Fruit fly (Drosophila melanogaster) whole organism, prepupa: ENCODE data around the gene Or22c.

Source experiments
- Blimp-1 ChIP-seq: fragments of 200-800 bp; sonication (Bioruptor generic); optimal IDR thresholded peaks from 3 replicates; lab custom pipeline; 2017; ENCODE audit warnings: missing biosample characterization, missing genetic modification characterization, mild to moderate bottlenecking, moderate library complexity, missing genetic modification reagents
- CG10669 ChIP-seq: fragments of 200-800 bp; sonication (Bioruptor generic); optimal IDR thresholded peaks from 3 replicates; lab custom pipeline; 2018; ENCODE audit warnings: missing biosample characterization, mild to moderate bottlenecking, missing genetic modification characterization, moderate library complexity
- CG11902 ChIP-seq: fragments of 200-800 bp; sonication (Bioruptor generic); optimal IDR thresholded peaks from 3 replicates; lab custom pipeline; 2016; ENCODE audit warnings: missing biosample characterization, missing genetic modification characterization
- CG15336 ChIP-seq: fragments of 200-800 bp; sonication (Bioruptor generic); IDR thresholded peaks from 2 replicates; pipeline ENCODE4 v1.3.6; 2022; ENCODE audit warnings: missing biosample characterization, missing genetic modification characterization
- CG16779 ChIP-seq: fragments of 200-800 bp; sonication (Bioruptor generic); optimal IDR thresholded peaks from 3 replicates; lab custom pipeline; 2017; ENCODE audit warnings: missing biosample characterization, mild to moderate bottlenecking, missing genetic modification characterization
- CG34406 ChIP-seq: fragments of 200-800 bp; sonication (Bioruptor generic); optimal IDR thresholded peaks from 3 replicates; lab custom pipeline; 2016; ENCODE audit warnings: missing biosample characterization, missing genetic modification characterization
- CG4318 ChIP-seq: fragments of 200-800 bp; sonication (Bioruptor generic); optimal IDR thresholded peaks from 3 replicates; lab custom pipeline; 2017; ENCODE audit warnings: missing biosample characterization, mild to moderate bottlenecking, missing genetic modification characterization
- CG6163 ChIP-seq: fragments of 200-800 bp; sonication (Bioruptor generic); IDR thresholded peaks from 3 replicates; pipeline ENCODE4 v1.3.6; 2022; ENCODE audit warnings: missing biosample characterization, missing genetic modification characterization
- CG6276 ChIP-seq: fragments of 200-800 bp; sonication (Bioruptor generic); optimal IDR thresholded peaks from 2 replicates; lab custom pipeline; 2017; ENCODE audit warnings: missing biosample characterization, mild to moderate bottlenecking, missing genetic modification characterization
- CG6792 ChIP-seq: fragments of 200-800 bp; sonication (Bioruptor generic); optimal IDR thresholded peaks from 3 replicates; lab custom pipeline; 2016; ENCODE audit warnings: missing biosample characterization, missing genetic modification characterization
- CG6808 ChIP-seq: fragments of 200-800 bp; sonication (Bioruptor generic); optimal IDR thresholded peaks from 3 replicates; lab custom pipeline; 2017; ENCODE audit warnings: missing biosample characterization, missing genetic modification characterization, mild to moderate bottlenecking, moderate library complexity, missing genetic modification reagents
- CG6854 ChIP-seq: fragments of 200-800 bp; sonication (Bioruptor generic); optimal IDR thresholded peaks from 2 replicates; lab custom pipeline; 2017; ENCODE audit warnings: missing biosample characterization, mild to moderate bottlenecking, missing genetic modification characterization
- CG7368 ChIP-seq: fragments of 200-800 bp; sonication (Bioruptor generic); optimal IDR thresholded peaks from 3 replicates; lab custom pipeline; 2016; ENCODE audit warnings: missing biosample characterization, missing genetic modification characterization
- CG8119 ChIP-seq: fragments of 200-800 bp; sonication (Bioruptor generic); IDR thresholded peaks from 3 replicates; pipeline ENCODE4 v1.3.6; 2022; ENCODE audit warnings: missing biosample characterization, missing genetic modification characterization
- Eip75B ChIP-seq: fragments of 200-800 bp; sonication (Bioruptor generic); optimal IDR thresholded peaks from 3 replicates; lab custom pipeline; 2016; ENCODE audit warnings: missing biosample characterization, missing genetic modification characterization
- Eip78C ChIP-seq: fragments of 200-800 bp; sonication (Bioruptor generic); peaks from one replicate; lab custom pipeline; 2016; ENCODE audit warnings: missing biosample characterization, missing genetic modification characterization
- Eip93F ChIP-seq: fragments of 200-800 bp; sonication (Bioruptor generic); optimal IDR thresholded peaks from 2 replicates; lab custom pipeline; 2016; ENCODE audit warnings: missing biosample characterization, mild to moderate bottlenecking, missing genetic modification characterization
- Hr4 ChIP-seq: fragments of 200-800 bp; sonication (Bioruptor generic); optimal IDR thresholded peaks from 3 replicates; lab custom pipeline; 2016; ENCODE audit warnings: missing biosample characterization, missing genetic modification characterization
- Lpt ChIP-seq: fragments of 200-800 bp; sonication (Bioruptor generic); optimal IDR thresholded peaks from 3 replicates; lab custom pipeline; 2016; ENCODE audit warnings: missing biosample characterization, missing genetic modification characterization
- Met ChIP-seq: fragments of 200-800 bp; sonication (Bioruptor generic); optimal IDR thresholded peaks from 3 replicates; lab custom pipeline; 2016; ENCODE audit warnings: missing biosample characterization, missing genetic modification characterization
- Smox ChIP-seq: fragments of 200-800 bp; sonication (Bioruptor generic); optimal IDR thresholded peaks from 3 replicates; lab custom pipeline; 2016; ENCODE audit warnings: missing biosample characterization, missing genetic modification characterization
- Sox102F ChIP-seq: fragments of 200-800 bp; sonication (Bioruptor generic); optimal IDR thresholded peaks from 2 replicates; lab custom pipeline; 2016; ENCODE audit warnings: missing biosample characterization, mild to moderate bottlenecking, missing genetic modification characterization
- Sox14 ChIP-seq: fragments of 200-800 bp; sonication (Bioruptor generic); optimal IDR thresholded peaks from 3 replicates; lab custom pipeline; 2016; ENCODE audit warnings: missing biosample characterization, missing genetic modification characterization
- achi ChIP-seq: fragments of 200-800 bp; sonication (Bioruptor generic); optimal IDR thresholded peaks from 3 replicates; lab custom pipeline; 2016; ENCODE audit warnings: missing biosample characterization, missing genetic modification characterization
- dsx ChIP-seq: fragments of 200-800 bp; optimal IDR thresholded peaks from 3 replicates; lab custom pipeline; 2019; ENCODE audit warnings: missing biosample characterization, mild to moderate bottlenecking, missing genetic modification characterization, moderate library complexity; ENCODE audit not compliant: poor library complexity, severe bottlenecking
- eg ChIP-seq: fragments of 200-800 bp; sonication (Bioruptor generic); IDR thresholded peaks from 3 replicates; pipeline ENCODE4 v1.3.6; 2022; ENCODE audit warnings: missing biosample characterization, missing genetic modification characterization
- esn ChIP-seq: fragments of 200-800 bp; sonication (Bioruptor generic); optimal IDR thresholded peaks from 2 replicates; lab custom pipeline; 2016; ENCODE audit warnings: missing biosample characterization, mild to moderate bottlenecking, missing genetic modification characterization, moderate library complexity
- fd85E ChIP-seq: fragments of 200-800 bp; sonication (Bioruptor generic); optimal IDR thresholded peaks from 3 replicates; lab custom pipeline; 2016; ENCODE audit warnings: missing biosample characterization, missing genetic modification characterization
- fkh ChIP-seq: fragments of 200-800 bp; sonication (Bioruptor generic); optimal IDR thresholded peaks from 3 replicates; lab custom pipeline; 2017; ENCODE audit warnings: missing biosample characterization, mild to moderate bottlenecking, missing genetic modification characterization, moderate library complexity
- lz ChIP-seq: fragments of 200-800 bp; sonication (Bioruptor generic); optimal IDR thresholded peaks from 3 replicates; lab custom pipeline; 2016; ENCODE audit warnings: missing biosample characterization, missing genetic modification characterization
- net ChIP-seq: fragments of 200-800 bp; sonication (Bioruptor generic); optimal IDR thresholded peaks from 3 replicates; lab custom pipeline; 2016; ENCODE audit warnings: missing biosample characterization, missing genetic modification characterization
- salr ChIP-seq, 2 experiments: fragments of 200-800 bp; sonication (Bioruptor generic); optimal IDR thresholded peaks; 3 replicates each; lab custom pipeline; 2016 to 2018; ENCODE audit warnings: missing biosample characterization in 2 of 2, missing genetic modification characterization in 2 of 2, mild to moderate bottlenecking in 1 of 2
- spab ChIP-seq: fragments of 200-800 bp; sonication (Bioruptor generic); optimal IDR thresholded peaks from 2 replicates; lab custom pipeline; 2017; ENCODE audit warnings: missing biosample characterization, mild to moderate bottlenecking, missing genetic modification characterization, missing genetic modification reagents
- svp ChIP-seq: fragments of 200-800 bp; sonication (Bioruptor generic); peaks from one replicate; lab custom pipeline; 2016; ENCODE audit warnings: missing biosample characterization, missing genetic modification characterization
- topi ChIP-seq: fragments of 200-800 bp; sonication (Bioruptor generic); optimal IDR thresholded peaks from 3 replicates; lab custom pipeline; 2016; ENCODE audit warnings: missing biosample characterization, missing genetic modification characterization
- vri ChIP-seq: fragments of 200-800 bp; sonication (Bioruptor generic); optimal IDR thresholded peaks from 3 replicates; lab custom pipeline; 2016; ENCODE audit warnings: missing biosample characterization, mild to moderate bottlenecking, missing genetic modification characterization

The Or22c gene

DNA sequence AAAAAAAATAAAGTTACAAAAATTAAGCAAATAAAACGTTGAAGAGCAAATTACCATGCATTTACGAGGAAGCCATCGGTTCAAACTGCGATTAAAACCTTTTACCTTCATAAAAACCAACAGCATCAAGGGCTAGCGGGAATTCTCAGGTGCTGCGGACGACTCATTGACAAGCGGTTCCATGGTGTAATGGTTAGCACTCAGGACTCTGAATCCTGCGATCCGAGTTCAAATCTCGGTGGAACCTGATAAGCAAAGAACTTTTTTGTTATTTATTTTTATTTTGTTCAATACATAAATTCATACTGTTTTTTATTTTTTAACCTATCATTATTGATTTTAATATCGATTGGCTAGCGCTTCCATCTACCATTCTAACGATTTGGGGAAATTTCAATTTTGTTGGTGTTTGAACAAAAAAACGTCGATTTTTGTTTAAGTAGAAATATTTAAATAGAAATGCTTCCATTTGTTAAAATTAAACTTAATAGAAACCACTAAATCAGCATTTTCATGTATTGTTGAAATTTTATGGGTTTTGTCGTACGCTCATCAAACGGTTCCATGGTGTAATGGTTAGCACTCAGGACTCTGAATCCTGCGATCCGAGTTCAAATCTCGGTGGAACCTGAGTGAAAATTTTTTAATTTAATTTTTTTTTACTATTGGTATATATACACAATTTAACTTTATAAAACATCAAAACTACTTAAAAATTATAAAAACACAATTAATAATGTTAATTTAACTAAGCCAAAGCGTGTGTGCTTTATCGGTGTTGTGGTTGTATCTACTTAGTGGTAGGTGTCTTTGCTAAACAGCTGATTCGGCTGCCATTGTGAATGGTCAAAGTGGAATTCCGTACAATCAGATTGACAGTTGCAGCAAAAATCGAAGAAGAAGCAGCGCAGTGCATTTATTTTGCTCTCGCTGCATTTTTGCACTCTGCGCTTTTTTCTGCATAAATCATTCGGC, 45.1 kb upstream of the Or22c start, which contains the start of gene CG4238 (continued):
- TF ChIP-seq spab (GFP tag; lab: Kevin White, UChicago) = no peak
- no peak for TF ChIP-seq Sox102F
- no peak for TF ChIP-seq CG6792 (GFP tag; lab: Kevin White, UChicago)
- no peak for TF ChIP-seq Lpt (GFP tag; lab: Kevin White, UChicago)
- TF ChIP-seq vri (GFP tag; lab: Kevin White, UChicago) = no peak
- TF ChIP-seq esn (GFP tag; lab: Kevin White, UChicago) = no peak
- TF ChIP-seq net (GFP tag; lab: Kevin White, UChicago) = no peak
- TF ChIP-seq Sox14 (GFP tag; lab: Kevin White, UChicago) = peak; percentile 5
- no peak for TF ChIP-seq CG16779 (tag; lab: Kevin White, UChicago)
- TF ChIP-seq Smox (GFP tag; lab: Kevin White, UChicago) = no peak
- peak; percentile 6 for TF ChIP-seq CG6808 (GFP tag; lab: Kevin White, UChicago)
- no peak for TF ChIP-seq salr (GFP tag; optimal IDR thresholded peaks at IDR 0.05; lab: Kevin White, UChicago)
- TF ChIP-seq CG10669 = no peak
- no peak for TF ChIP-seq Hr4 (GFP tag; lab: Kevin White, UChicago)
- peak; percentile 6 for TF ChIP-seq Eip93F (GFP tag; lab: Kevin White, UChicago)

DNA sequence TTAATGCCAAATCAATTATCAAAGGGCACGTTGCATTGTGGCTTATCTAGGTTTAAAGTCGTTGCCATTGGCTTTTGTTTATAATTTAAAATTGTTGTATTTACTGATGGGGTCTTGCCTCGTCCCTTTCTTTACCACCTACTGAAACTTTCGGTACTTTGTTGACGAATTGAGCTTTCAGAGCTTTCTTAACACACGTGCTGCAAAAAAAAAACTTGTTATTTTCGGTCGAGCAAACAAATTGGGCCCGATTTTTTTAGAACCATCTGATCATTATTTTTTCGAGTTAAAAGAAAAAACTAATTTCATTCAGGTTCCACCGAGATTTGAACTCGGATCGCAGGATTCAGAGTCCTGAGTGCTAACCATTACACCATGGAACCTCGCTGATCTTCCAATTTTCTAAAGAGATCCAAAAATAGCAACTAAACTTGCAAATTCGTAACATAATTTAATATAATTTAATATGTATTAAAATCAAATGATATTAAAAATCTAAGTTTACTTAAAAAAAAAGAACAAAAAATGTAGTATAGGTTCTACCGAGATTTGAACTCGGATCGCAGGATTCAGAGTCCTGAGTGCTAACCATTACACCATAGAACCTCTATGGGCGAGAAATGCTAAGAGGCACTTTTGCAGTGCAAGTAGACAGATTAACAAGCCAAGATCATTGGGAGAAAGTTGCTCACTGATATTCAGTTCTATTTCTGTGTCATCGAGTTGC, 43.9 kb upstream of the Or22c start:
- TF ChIP-seq net (GFP tag; lab: Kevin White, UChicago) (no peak), achi (no peak), CG34406 (GFP tag; lab: Kevin White, UChicago) (no peak), CG6854 (GFP tag; lab: Kevin White, UChicago) (peak; percentile 16), CG10669 (no peak), fkh (GFP tag; lab: Kevin White, UChicago) (peak; percentile 37), fd85E (GFP tag; lab: Kevin White, UChicago) (no peak), vri (GFP tag; lab: Kevin White, UChicago) (peak; percentile 1), dsx (peak; percentile 54), CG7368 (GFP tag; lab: Kevin White, UChicago) (no peak), CG6792 (GFP tag; lab: Kevin White, UChicago) (no peak), Eip93F (GFP tag; lab: Kevin White, UChicago) (peak; percentile 29), lz (GFP tag; lab: Kevin White, UChicago) (no peak), Lpt (GFP tag; lab: Kevin White, UChicago) (no peak), Smox (GFP tag; lab: Kevin White, UChicago) (no peak), Sox102F (no peak), svp (peak; percentile 78), Eip75B (GFP tag; lab: Kevin White, UChicago) (no peak), eg (GFP tag; lab: Robert Waterston, UW) (no peak), topi (GFP tag; lab: Kevin White, UChicago) (no peak), CG8119 (GFP tag; lab: Robert Waterston, UW) (no peak), CG6163 (GFP tag; lab: Robert Waterston, UW) (no peak), Hr4 (GFP tag; lab: Kevin White, UChicago) (no peak), Eip78C (GFP tag; lab: Kevin White, UChicago) (peak; percentile 72), CG11902 (GFP tag; lab: Kevin White, UChicago) (no peak), CG4318 (GFP tag; lab: Kevin White, UChicago) (no peak), Blimp-1 (GFP tag; lab: Kevin White, UChicago) (no peak), CG6276 (GFP tag; lab: Kevin White, UChicago) (no peak), CG15336 (0 out of 2 replicates have a peak, but pooled peaks have one; percentile 10), Met (GFP tag; lab: Kevin White, UChicago) (no peak)
